Worm (Caenorhabditis elegans) whole organism, early embryonic: ENCODE measurements around the gene hpo-38.

Experiments used
- B0310.2 ChIP-seq: sonication (generic microtip); optimal IDR thresholded peaks from 2 replicates; lab custom pipeline; 2016; ENCODE audit warnings: mild to moderate bottlenecking, missing genetic modification characterization, missing compliant biosample characterization
- F13C5.2 ChIP-seq: sonication (generic microtip); optimal IDR thresholded peaks from 2 replicates; lab custom pipeline; 2017; ENCODE audit warnings: mild to moderate bottlenecking, missing genetic modification characterization, inconsistent platforms, missing compliant biosample characterization
- aly-1 ChIP-seq: sonication (generic microtip); optimal IDR thresholded peaks from 2 replicates; lab custom pipeline; 2016; ENCODE audit warnings: missing genetic modification characterization, missing compliant biosample characterization
- ama-1 ChIP-seq: fragments of 150-350 bp; optimal IDR thresholded peaks from 2 replicates; lab custom pipeline; 2014
- ceh-36 ChIP-seq: sonication (generic microtip); optimal IDR thresholded peaks from 2 replicates; lab custom pipeline; 2016; ENCODE audit warnings: missing genetic modification characterization, inconsistent platforms, missing compliant biosample characterization
- ets-7 ChIP-seq: sonication (generic microtip); optimal IDR thresholded peaks from 2 replicates; lab custom pipeline; 2016; ENCODE audit warnings: missing genotype, missing genetic modification characterization, missing compliant biosample characterization
- flt-1 ChIP-seq: fragments of 200-800 bp; sonication (Bioruptor generic); IDR thresholded peaks from 2 replicates; pipeline ENCODE4 v1.3.6; 2022; ENCODE audit warnings: missing genetic modification characterization, missing compliant biosample characterization
- hmbx-1 ChIP-seq: sonication (generic microtip); optimal IDR thresholded peaks from 2 replicates; lab custom pipeline; 2016; ENCODE audit warnings: mild to moderate bottlenecking, missing genetic modification characterization, missing compliant biosample characterization
- hnd-1 ChIP-seq: sonication (generic microtip); optimal IDR thresholded peaks from 2 replicates; lab custom pipeline; 2016; ENCODE audit warnings: missing genetic modification characterization, missing compliant biosample characterization
- pes-1 ChIP-seq: fragments of 200-800 bp; sonication (Bioruptor generic); IDR thresholded peaks from 2 replicates; pipeline ENCODE4 v1.3.6; 2022; ENCODE audit warnings: missing genetic modification reagents, missing genetic modification characterization, missing compliant biosample characterization
- scrt-1 ChIP-seq: fragments of 200-800 bp; sonication (Bioruptor generic); IDR thresholded peaks from 2 replicates; pipeline ENCODE4 v1.3.6; 2022; ENCODE audit warnings: missing genetic modification characterization, missing compliant biosample characterization
- tbx-11 ChIP-seq: fragments of 200-800 bp; sonication (Bioruptor generic); IDR thresholded peaks from 2 replicates; pipeline ENCODE4 v1.3.6; 2022; ENCODE audit warnings: missing genetic modification characterization, missing compliant biosample characterization
- tbx-37 ChIP-seq: fragments of 200-800 bp; sonication (Bioruptor generic); conservative IDR thresholded peaks from 2 replicates; pipeline ENCODE4 v1.3.6; 2022; ENCODE audit warnings: missing genetic modification reagents, missing genetic modification characterization, missing compliant biosample characterization
- tra-4 ChIP-seq: sonication (generic microtip); optimal IDR thresholded peaks from 2 replicates; lab custom pipeline; 2017; ENCODE audit warnings: missing genetic modification characterization, missing compliant biosample characterization

- TF ChIP-seq ama-1 (lab: Kevin White, UChicago) (no peak), tbx-11 (no peak), tra-4 (tag; lab: Kevin White, UChicago) (no peak), pes-1 (no peak), hnd-1 (tag; lab: Kevin White, UChicago) (no peak), B0310.2 (tag; lab: Kevin White, UChicago) (no peak), ets-7 (tag; lab: Kevin White, UChicago) (no peak), flt-1 (GFP tag; lab: Robert Waterston, UW) (no peak), aly-1 (tag; lab: Kevin White, UChicago) (no peak), F13C5.2 (no peak), ceh-36 (tag; lab: Kevin White, UChicago) (no peak), tbx-37 (GFP tag; lab: Robert Waterston, UW) (no peak), hmbx-1 (tag; lab: Kevin White, UChicago) (no peak), scrt-1 (GFP tag; lab: Robert Waterston, UW) (no peak)
Observed at ce11 chrIII:187829-188228, 42.4 kb upstream of the hpo-38 start, which contains the start of gene mxl-2.
